Fruit fly (Drosophila melanogaster) S2 (cell line): ENCODE data around the gene CG14984.

ENCODE experiments used
- CG8478 ChIP-seq: fragments of >200 bp; optimal IDR thresholded peaks from 2 replicates; lab custom pipeline; 2018
- CTCF ChIP-seq, 2 experiments: fragments of >200 bp; optimal IDR thresholded peaks; 2 replicates each; lab custom pipeline; 2018

- no peak for TF ChIP-seq CG8478
- no peak for TF ChIP-seq CTCF (optimal IDR thresholded peaks at IDR 0.05; lab: Kevin White, UChicago)
Measured at dm6 chr3L:3923631-3924274, 28.6 kb downstream of the CG14984 start.
